Worm (Caenorhabditis elegans): ENCODE results near the gene C11D2.4.

DNA sequence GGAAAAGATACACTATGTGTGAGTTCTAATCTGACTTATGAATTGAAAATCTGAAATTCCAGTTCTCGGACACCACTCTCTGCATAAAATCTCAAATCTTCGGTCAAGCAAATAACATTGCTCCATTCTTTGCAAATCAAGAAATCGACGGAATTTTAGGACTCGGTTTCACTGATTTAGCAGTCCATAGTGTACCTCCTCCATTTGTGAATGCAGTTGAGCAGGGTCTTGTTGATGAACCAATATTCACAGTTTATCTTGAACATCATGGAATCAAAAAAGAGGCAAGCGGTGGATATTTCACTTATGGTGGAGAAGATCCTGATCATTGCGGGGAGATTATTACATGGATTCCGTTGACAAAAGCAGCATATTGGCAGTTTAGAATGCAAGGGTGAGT, 30.4 kb upstream of the C11D2.4 start:
- no peak for TF ChIP-seq dao-5 (tag; optimal IDR thresholded peaks at IDR 0.05)
- no peak for TF ChIP-seq W03F9.2 (tag; optimal IDR thresholded peaks at IDR 0.05)
- no peak for TF ChIP-seq him-1 (tag; optimal IDR thresholded peaks at IDR 0.05)
